Worm (Caenorhabditis elegans): ENCODE results near the gene F56B3.6.

DNA sequence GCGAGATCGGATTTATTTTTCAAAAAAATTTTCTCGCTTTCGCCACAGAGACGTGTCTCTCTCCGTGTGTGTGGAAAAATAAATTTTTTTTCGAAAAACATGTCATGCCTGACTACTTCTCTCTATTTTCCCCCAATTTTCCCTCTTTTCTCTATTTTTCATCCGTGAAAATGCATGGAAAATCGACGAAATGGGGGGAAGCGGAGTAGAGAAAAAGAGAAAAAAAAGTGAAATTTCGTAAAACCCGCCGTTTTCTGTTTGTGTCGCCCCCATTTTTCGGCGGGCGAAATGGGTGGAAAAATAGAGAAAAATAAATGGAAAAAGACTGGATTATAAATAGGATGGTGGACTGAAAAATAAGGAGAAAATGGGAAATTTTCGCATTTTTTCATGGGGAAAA lies 45.7 kb downstream of the F56B3.6 start:
- TF ChIP-seq ceh-48 (tag; optimal IDR thresholded peaks at IDR 0.05) (no peak), F13H6.1 (tag; optimal IDR thresholded peaks at IDR 0.05) (no peak), rnt-1 (tag; optimal IDR thresholded peaks at IDR 0.05) (no peak), nhr-11 (tag; optimal IDR thresholded peaks at IDR 0.05) (no peak)
